Worm (Caenorhabditis elegans) whole organism, L2 larva: ENCODE measurements around the gene Y22D7AR.2.

Experiments
- egl-27 ChIP-seq: sonication (generic microtip); optimal IDR thresholded peaks from 3 replicates; lab custom pipeline; 2017; ENCODE audit warnings: missing biosample characterization, missing genetic modification reagents, missing genetic modification characterization
- unc-39 ChIP-seq: fragments of 150-350 bp; optimal IDR thresholded peaks from 2 replicates; lab custom pipeline; 2014; ENCODE audit warnings: missing biosample characterization, missing genetic modification characterization

DNA sequence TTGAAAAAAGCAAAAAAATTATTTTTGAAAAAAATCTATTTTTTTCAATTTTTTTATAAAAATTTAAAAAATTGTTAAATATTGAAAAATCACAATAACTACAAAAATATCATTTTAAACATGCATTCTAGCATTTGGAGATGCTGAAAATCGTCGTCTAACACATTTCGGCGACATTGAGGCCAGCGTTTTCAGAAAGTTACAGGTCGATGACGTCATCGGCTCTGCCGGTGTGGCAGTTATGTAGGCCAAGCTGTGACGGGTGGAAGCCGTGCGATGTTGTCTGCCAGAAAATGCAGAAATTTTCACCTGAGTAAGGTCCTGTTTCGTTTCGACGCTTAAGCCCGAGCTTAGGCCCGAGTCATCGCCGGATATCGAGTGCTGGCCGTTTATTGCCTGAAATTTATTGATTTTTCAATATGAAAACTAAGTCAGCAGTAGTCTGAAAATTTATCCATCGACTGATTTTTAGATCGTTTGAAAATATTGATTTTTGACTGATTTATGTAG lies 39.9 kb upstream of the Y22D7AR.2 start, which contains the start of gene Y22D7AR.3:
- no peak for TF ChIP-seq unc-39 (tag; lab: Kevin White, UChicago)
- no peak for TF ChIP-seq egl-27 (tag; lab: Kevin White, UChicago)
